Fruit fly (Drosophila melanogaster): Measurements from ENCODE around the gene CG14658.

DNA sequence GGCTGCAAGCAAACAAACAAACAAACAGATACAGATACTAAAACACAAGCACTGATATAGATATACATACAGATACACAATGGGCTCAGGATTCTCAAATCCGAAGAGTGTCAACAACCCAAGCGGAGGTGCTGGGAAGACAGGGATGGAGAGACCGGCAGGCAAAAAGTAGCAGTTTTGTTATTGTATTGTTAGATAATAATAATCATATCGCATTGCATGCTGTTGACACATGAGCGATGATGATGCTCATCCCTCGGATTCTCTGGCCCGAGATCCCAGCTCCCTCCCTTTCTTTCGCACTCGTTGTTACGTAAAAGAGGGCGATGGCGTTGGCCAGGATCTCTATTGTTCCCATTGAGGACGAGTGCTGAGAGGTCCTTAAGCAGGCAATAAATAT lies 33.5 kb upstream of the CG14658 start:
- TF ChIP-seq CG12768 (GFP tag; optimal IDR thresholded peaks at IDR 0.05) (no peak), pad (GFP tag; optimal IDR thresholded peaks at IDR 0.05) (no peak), CG33017 (tag; optimal IDR thresholded peaks at IDR 0.05) (no peak), CG1620 (GFP tag; optimal IDR thresholded peaks at IDR 0.05) (no peak), CG14711 (tag; optimal IDR thresholded peaks at IDR 0.05) (no peak), Clk (GFP tag; optimal IDR thresholded peaks at IDR 0.05) (no peak), bab1 (GFP tag; optimal IDR thresholded peaks at IDR 0.05) (no peak), kay (GFP tag; ENCODE audit: borderline replicate concordance) (no peak), toe (GFP tag; optimal IDR thresholded peaks at IDR 0.05) (no peak), CG5204 (GFP tag; optimal IDR thresholded peaks at IDR 0.05) (no peak)

Data from whole organism, adult.